Fruit fly (Drosophila melanogaster) whole organism, embryonic: ENCODE results near the gene ninaC.

Experiments used
- BEAF-32 ChIP-seq: fragments of 200-800 bp; sonication (Bioruptor generic); optimal IDR thresholded peaks from 3 replicates; lab custom pipeline; 2017; ENCODE audit warnings: missing biosample characterization, missing genetic modification characterization, mild to moderate bottlenecking, moderate library complexity, missing genetic modification reagents
- Bgb ChIP-seq: fragments of 200-800 bp; sonication (Bioruptor generic); IDR thresholded peaks from 2 replicates; pipeline ENCODE4 v1.3.6; 2022; ENCODE audit warnings: missing biosample characterization, missing genetic modification characterization; ENCODE audit not compliant: partially characterized antibody
- Blimp-1 ChIP-seq: fragments of 200-800 bp; sonication (Bioruptor generic); optimal IDR thresholded peaks from 3 replicates; lab custom pipeline; 2018; ENCODE audit warnings: missing biosample characterization, missing genetic modification characterization, mild to moderate bottlenecking, moderate library complexity, missing genetic modification reagents
- CG10267 ChIP-seq: fragments of 200-800 bp; sonication (Bioruptor generic); optimal IDR thresholded peaks from 2 replicates; lab custom pipeline; 2018; ENCODE audit warnings: missing biosample characterization, mild to moderate bottlenecking, missing genetic modification characterization, moderate library complexity
- CG13287 ChIP-seq: fragments of 200-800 bp; sonication (Bioruptor generic); IDR thresholded peaks from 2 replicates; pipeline ENCODE4 v1.3.6; 2022; ENCODE audit warnings: missing biosample characterization, missing genetic modification characterization; ENCODE audit not compliant: partially characterized antibody
- CG14441 ChIP-seq: fragments of 200-800 bp; sonication (Bioruptor generic); IDR thresholded peaks from 2 replicates; pipeline ENCODE4 v1.3.6; 2022; ENCODE audit warnings: missing biosample characterization, missing genetic modification characterization
- CG15514 ChIP-seq: fragments of 200-800 bp; sonication (Bioruptor generic); optimal IDR thresholded peaks from 3 replicates; lab custom pipeline; 2017; ENCODE audit warnings: missing biosample characterization, missing genetic modification characterization, mild to moderate bottlenecking, moderate library complexity, missing genetic modification reagents
- CG17829 ChIP-seq: fragments of 200-800 bp; optimal IDR thresholded peaks from 2 replicates; lab custom pipeline; 2019; ENCODE audit warnings: missing biosample characterization, mild to moderate bottlenecking, missing genetic modification characterization, moderate library complexity
- CG2889 ChIP-seq: fragments of 200-800 bp; sonication (Bioruptor generic); IDR thresholded peaks from 3 replicates; pipeline ENCODE4 v1.3.6; 2022; ENCODE audit warnings: missing biosample characterization, missing genetic modification characterization
- CG31441 ChIP-seq: fragments of 200-800 bp; sonication (Bioruptor generic); IDR thresholded peaks from 2 replicates; pipeline ENCODE4 v1.3.6; 2022; ENCODE audit warnings: missing biosample characterization, missing genetic modification characterization
- CG4617 ChIP-seq: fragments of 200-800 bp; sonication (Bioruptor generic); optimal IDR thresholded peaks from 3 replicates; lab custom pipeline; 2016; ENCODE audit warnings: missing biosample characterization, missing genetic modification characterization, borderline replicate concordance
- CG6175 ChIP-seq: fragments of 200-800 bp; sonication (Bioruptor generic); IDR thresholded peaks from 3 replicates; pipeline ENCODE4 v1.3.6; 2022; ENCODE audit warnings: missing biosample characterization, missing genetic modification characterization
- CG7963 ChIP-seq: fragments of 200-800 bp; sonication (Bioruptor generic); IDR thresholded peaks from 3 replicates; pipeline ENCODE4 v1.3.6; 2022; ENCODE audit warnings: missing biosample characterization, missing genetic modification characterization; ENCODE audit not compliant: partially characterized antibody
- CG8290 ChIP-seq, 3 experiments: fragments of 200-800 bp; sonication (Bioruptor generic); optimal IDR thresholded peaks; 2 replicates each; lab custom pipeline; 2016 to 2019; ENCODE audit warnings: missing biosample characterization in 3 of 3, missing genetic modification characterization in 3 of 3, mild to moderate bottlenecking in 2 of 3, moderate library complexity in 1 of 3
- CG9797 ChIP-seq: fragments of 200-800 bp; sonication (Bioruptor generic); optimal IDR thresholded peaks from 3 replicates; lab custom pipeline; 2018; ENCODE audit warnings: missing biosample characterization, mild to moderate bottlenecking, missing genetic modification characterization
- Dll ChIP-seq: fragments of 200-800 bp; sonication (Bioruptor generic); IDR thresholded peaks from 4 replicates; pipeline ENCODE4 v1.3.6; 2022; ENCODE audit warnings: missing biosample characterization, missing genetic modification characterization; ENCODE audit not compliant: partially characterized antibody
- Dref ChIP-seq: fragments of 200-800 bp; sonication (Bioruptor generic); IDR thresholded peaks from 2 replicates; pipeline ENCODE4 v1.3.6; 2022; ENCODE audit warnings: missing biosample characterization, missing genetic modification characterization
- ERR ChIP-seq: fragments of 200-800 bp; sonication (Bioruptor generic); optimal IDR thresholded peaks from 2 replicates; lab custom pipeline; 2016; ENCODE audit warnings: missing biosample characterization, missing genetic modification characterization
- Gug ChIP-seq: fragments of 200-800 bp; sonication (Bioruptor generic); IDR thresholded peaks from 4 replicates; pipeline ENCODE4 v1.3.6; 2022; ENCODE audit warnings: missing biosample characterization, missing genetic modification characterization
- HLH54F ChIP-seq: fragments of 200-800 bp; sonication (Bioruptor generic); optimal IDR thresholded peaks from 3 replicates; lab custom pipeline; 2016; ENCODE audit warnings: missing biosample characterization, missing genetic modification characterization
- HmgD ChIP-seq: fragments of 200-800 bp; sonication (Bioruptor generic); optimal IDR thresholded peaks from 3 replicates; lab custom pipeline; 2016; ENCODE audit warnings: missing biosample characterization, missing genetic modification characterization
- Hmr ChIP-seq: fragments of 200-800 bp; sonication (Bioruptor generic); optimal IDR thresholded peaks from 3 replicates; lab custom pipeline; 2017; ENCODE audit warnings: mild to moderate bottlenecking, missing biosample characterization, missing genetic modification reagents, missing genetic modification characterization
- Jarid2 ChIP-seq: fragments of 200-800 bp; sonication (Bioruptor generic); optimal IDR thresholded peaks from 3 replicates; lab custom pipeline; 2017; ENCODE audit warnings: mild to moderate bottlenecking, missing biosample characterization, missing genetic modification reagents, missing genetic modification characterization
- Lpt ChIP-seq: fragments of >200 bp; optimal IDR thresholded peaks from 2 replicates; lab custom pipeline; 2018; ENCODE audit warnings: missing biosample characterization, missing genetic modification characterization
- MESR4 ChIP-seq: fragments of 200-800 bp; sonication (Bioruptor generic); optimal IDR thresholded peaks from 2 replicates; lab custom pipeline; 2018; ENCODE audit warnings: missing biosample characterization, mild to moderate bottlenecking, missing genetic modification characterization, moderate library complexity
- Myb ChIP-seq: fragments of 200-800 bp; sonication (Bioruptor generic); optimal IDR thresholded peaks from 2 replicates; lab custom pipeline; 2016; ENCODE audit warnings: missing biosample characterization, missing genetic modification characterization
- Opbp ChIP-seq: fragments of 200-800 bp; sonication (Bioruptor generic); IDR thresholded peaks from 3 replicates; pipeline ENCODE4 v1.3.6; 2022; ENCODE audit warnings: missing biosample characterization, missing genetic modification characterization; ENCODE audit not compliant: partially characterized antibody
- Rfx ChIP-seq: fragments of 200-800 bp; sonication (Bioruptor generic); IDR thresholded peaks from 2 replicates; pipeline ENCODE4 v1.3.6; 2022; ENCODE audit warnings: missing biosample characterization, missing genetic modification characterization
- Sin3A ChIP-seq: fragments of >200 bp; optimal IDR thresholded peaks from 2 replicates; lab custom pipeline; 2018
- Spps ChIP-seq: fragments of 200-800 bp; sonication (Bioruptor generic); optimal IDR thresholded peaks from 2 replicates; lab custom pipeline; 2018; ENCODE audit warnings: missing biosample characterization, mild to moderate bottlenecking, missing genetic modification characterization
- Stat92E ChIP-seq, 3 experiments: fragments of >200 bp in 2 of 3; fragments of 200-800 bp in 1 of 3; sonication (Bioruptor generic) in 1 of 3; optimal IDR thresholded peaks; 2 replicates each; lab custom pipeline; 2017 to 2019; ENCODE audit warnings: missing biosample characterization in 3 of 3, missing genetic modification characterization in 3 of 3, mild to moderate bottlenecking in 1 of 3, moderate library complexity in 1 of 3
- amos ChIP-seq: fragments of 200-800 bp; sonication (Bioruptor generic); IDR thresholded peaks from 2 replicates; pipeline ENCODE4 v1.3.6; 2022; ENCODE audit warnings: missing biosample characterization, missing genetic modification characterization; ENCODE audit not compliant: partially characterized antibody
- caup ChIP-seq: fragments of 200-800 bp; sonication (Bioruptor generic); optimal IDR thresholded peaks from 3 replicates; lab custom pipeline; 2017; ENCODE audit warnings: missing biosample characterization, mild to moderate bottlenecking, missing genetic modification characterization, moderate library complexity; ENCODE audit not compliant: severe bottlenecking
- fru ChIP-seq: fragments of >200 bp; optimal IDR thresholded peaks from 2 replicates; lab custom pipeline; 2017
- hb ChIP-seq: fragments of 200-800 bp; sonication (Bioruptor generic); IDR thresholded peaks from 3 replicates; pipeline ENCODE4 v1.3.6; 2022; ENCODE audit warnings: missing biosample characterization, missing genetic modification characterization; ENCODE audit not compliant: partially characterized antibody
- hbn ChIP-seq: fragments of 200-800 bp; sonication (Bioruptor generic); IDR thresholded peaks from 2 replicates; pipeline ENCODE4 v1.3.6; 2022; ENCODE audit warnings: missing biosample characterization, missing genetic modification characterization; ENCODE audit not compliant: partially characterized antibody
- knrl ChIP-seq: fragments of 200-800 bp; sonication (Bioruptor generic); IDR thresholded peaks from 3 replicates; pipeline ENCODE4 v1.3.6; 2022; ENCODE audit warnings: missing biosample characterization, missing genetic modification characterization; ENCODE audit not compliant: partially characterized antibody
- lab ChIP-seq: fragments of 200-800 bp; sonication (Bioruptor generic); optimal IDR thresholded peaks from 3 replicates; lab custom pipeline; 2017; ENCODE audit warnings: missing biosample characterization, missing genetic modification characterization, mild to moderate bottlenecking, moderate library complexity, missing genetic modification reagents
- lilli ChIP-seq: fragments of 200-800 bp; sonication (Bioruptor generic); optimal IDR thresholded peaks from 3 replicates; lab custom pipeline; 2016; ENCODE audit warnings: missing biosample characterization, missing genetic modification characterization
- nmo ChIP-seq: fragments of 200-800 bp; sonication (Bioruptor generic); optimal IDR thresholded peaks from 2 replicates; lab custom pipeline; 2018; ENCODE audit warnings: missing biosample characterization, mild to moderate bottlenecking, missing genetic modification characterization, moderate library complexity
- sna ChIP-seq: fragments of 200-800 bp; sonication (Bioruptor generic); IDR thresholded peaks from 2 replicates; pipeline ENCODE4 v1.3.6; 2022; ENCODE audit warnings: missing biosample characterization, missing genetic modification characterization; ENCODE audit not compliant: partially characterized antibody
- tna ChIP-seq: fragments of 200-800 bp; sonication (Bioruptor generic); IDR thresholded peaks from 2 replicates; pipeline ENCODE4 v1.3.6; 2022; ENCODE audit warnings: missing biosample characterization, missing genetic modification characterization; ENCODE audit not compliant: partially characterized antibody
- trem ChIP-seq: fragments of 200-800 bp; optimal IDR thresholded peaks from 3 replicates; lab custom pipeline; 2019; ENCODE audit warnings: missing biosample characterization, mild to moderate bottlenecking, missing genetic modification characterization, moderate library complexity
- vvl ChIP-seq: fragments of 200-800 bp; sonication (Bioruptor generic); IDR thresholded peaks from 2 replicates; pipeline ENCODE4 v1.3.6; 2022; ENCODE audit warnings: missing biosample characterization, missing genetic modification characterization
- zen ChIP-seq: fragments of 200-800 bp; sonication (Bioruptor generic); optimal IDR thresholded peaks from 3 replicates; lab custom pipeline; 2018; ENCODE audit warnings: missing biosample characterization, mild to moderate bottlenecking, missing genetic modification characterization, moderate library complexity
- zen2 ChIP-seq: fragments of 200-800 bp; sonication (Bioruptor generic); IDR thresholded peaks from 3 replicates; pipeline ENCODE4 v1.3.6; 2022; ENCODE audit warnings: missing biosample characterization, missing genetic modification characterization; ENCODE audit not compliant: partially characterized antibody

The ninaC gene

dm6 chr2L:7387813-7388558 is 10.5 kb downstream of the ninaC start, which contains the start of the genes CG5149 and gudu (continued):
- peak; percentile 90 for TF ChIP-seq BEAF-32 (GFP tag; lab: Kevin White, UChicago)
- TF ChIP-seq Bgb (GFP tag; lab: Robert Waterston, UW): peak; percentile 94
- peak; percentile 59; the same call in 2 of the 3 replicates for TF ChIP-seq CG7963 (GFP tag; lab: Robert Waterston, UW)
- peak; percentile 22 for TF ChIP-seq zen (tag; lab: Kevin White, UChicago)
- peak; percentile 7 for TF ChIP-seq lilli (GFP tag; lab: Kevin White, UChicago)
- peak; percentile 76 for TF ChIP-seq sna
- peak; percentile 21 for TF ChIP-seq CG8290 (GFP tag; optimal IDR thresholded peaks at IDR 0.05; lab: Kevin White, UChicago)
- no peak for TF ChIP-seq CG8290 (tag; optimal IDR thresholded peaks at IDR 0.05; lab: Kevin White, UChicago)
- peak; percentile 6 for TF ChIP-seq caup (GFP tag; lab: Kevin White, UChicago)
- no peak for TF ChIP-seq CG2889 (GFP tag; lab: Robert Waterston, UW)
- no peak for TF ChIP-seq Lpt (GFP tag; lab: Kevin White, UChicago)
- TF ChIP-seq ERR (GFP tag; lab: Kevin White, UChicago): no peak
- no peak for TF ChIP-seq fru (lab: Kevin White, UChicago)
- TF ChIP-seq Dll (GFP tag; lab: Robert Waterston, UW): peak; percentile 90
- TF ChIP-seq Dref: peak; percentile 73
- TF ChIP-seq Rfx: peak; percentile 61
- no peak for TF ChIP-seq HLH54F (GFP tag; lab: Kevin White, UChicago)
- TF ChIP-seq CG10267 (tag; lab: Kevin White, UChicago): peak; percentile 50
- peak; percentile 26 for TF ChIP-seq Jarid2
- no peak for TF ChIP-seq CG6175 (GFP tag; lab: Robert Waterston, UW)
- TF ChIP-seq knrl (GFP tag; lab: Robert Waterston, UW): peak; percentile 88
- TF ChIP-seq tna (GFP tag; lab: Robert Waterston, UW): peak; percentile 71
- peak; percentile 46 for TF ChIP-seq Myb (GFP tag; lab: Kevin White, UChicago)
- TF ChIP-seq zen2 (GFP tag; lab: Robert Waterston, UW): peak; percentile 77
- peak; percentile 13 for TF ChIP-seq Blimp-1 (GFP tag; lab: Kevin White, UChicago)
- TF ChIP-seq CG31441 (GFP tag; lab: Robert Waterston, UW): peak; percentile 30; the same call in 1 of the 2 replicates
- peak; percentile 46 for TF ChIP-seq CG9797 (GFP tag; lab: Kevin White, UChicago)
- peak; percentile 58 for TF ChIP-seq CG4617 (GFP tag; lab: Kevin White, UChicago)
- TF ChIP-seq Stat92E (GFP tag; optimal IDR thresholded peaks at IDR 0.05; lab: Kevin White, UChicago): peak in 1 of 3 experiments; percentile 12
- TF ChIP-seq hbn (GFP tag; lab: Robert Waterston, UW): peak; percentile 87
- TF ChIP-seq CG13287 (GFP tag; lab: Robert Waterston, UW): peak; percentile 93
- peak; percentile 65 for TF ChIP-seq CG15514 (GFP tag; lab: Kevin White, UChicago)
- peak; percentile 85 for TF ChIP-seq hb (GFP tag; lab: Robert Waterston, UW)
- no peak for TF ChIP-seq Spps (tag; lab: Kevin White, UChicago)
- peak; percentile 73 for TF ChIP-seq vvl (GFP tag; lab: Robert Waterston, UW)
- TF ChIP-seq MESR4 (GFP tag; lab: Kevin White, UChicago): peak; percentile 79
- peak; percentile 59 for TF ChIP-seq Sin3A (lab: Kevin White, UChicago)
- peak; percentile 60 for TF ChIP-seq CG17829 (tag; lab: Kevin White, UChicago)
- peak; percentile 7 for TF ChIP-seq lab (GFP tag; lab: Kevin White, UChicago)
- peak; percentile 7 for TF ChIP-seq nmo
- TF ChIP-seq CG14441: 0 out of 2 replicates have a peak, but pooled peaks have one; percentile 23
- TF ChIP-seq trem (tag; lab: Kevin White, UChicago): peak; percentile 52
- no peak; the same call in 3 of the 4 replicates for TF ChIP-seq Gug (GFP tag; lab: Robert Waterston, UW)
- TF ChIP-seq amos (GFP tag; lab: Robert Waterston, UW): peak; percentile 95
- TF ChIP-seq HmgD: peak; percentile 24
- peak; percentile 57 for TF ChIP-seq Hmr
- TF ChIP-seq Opbp (GFP tag; lab: Robert Waterston, UW): peak; percentile 95
